Worm (Caenorhabditis elegans) whole organism, early embryonic: ENCODE measurements around the gene col-164.

Source experiments
- B0310.2 ChIP-seq: sonication (generic microtip); optimal IDR thresholded peaks from 2 replicates; lab custom pipeline; 2016; ENCODE audit warnings: mild to moderate bottlenecking, missing genetic modification characterization, missing compliant biosample characterization
- flt-1 ChIP-seq: fragments of 200-800 bp; sonication (Bioruptor generic); IDR thresholded peaks from 2 replicates; pipeline ENCODE4 v1.3.6; 2022; ENCODE audit warnings: missing genetic modification characterization, missing compliant biosample characterization
- hmg-4 ChIP-seq: fragments of 200-800 bp; sonication (Bioruptor generic); optimal IDR thresholded peaks from 2 replicates; lab custom pipeline; 2018; ENCODE audit warnings: mild to moderate bottlenecking, missing genetic modification characterization, missing compliant biosample characterization
- hnd-1 ChIP-seq: sonication (generic microtip); optimal IDR thresholded peaks from 2 replicates; lab custom pipeline; 2016; ENCODE audit warnings: missing genetic modification characterization, missing compliant biosample characterization

DNA sequence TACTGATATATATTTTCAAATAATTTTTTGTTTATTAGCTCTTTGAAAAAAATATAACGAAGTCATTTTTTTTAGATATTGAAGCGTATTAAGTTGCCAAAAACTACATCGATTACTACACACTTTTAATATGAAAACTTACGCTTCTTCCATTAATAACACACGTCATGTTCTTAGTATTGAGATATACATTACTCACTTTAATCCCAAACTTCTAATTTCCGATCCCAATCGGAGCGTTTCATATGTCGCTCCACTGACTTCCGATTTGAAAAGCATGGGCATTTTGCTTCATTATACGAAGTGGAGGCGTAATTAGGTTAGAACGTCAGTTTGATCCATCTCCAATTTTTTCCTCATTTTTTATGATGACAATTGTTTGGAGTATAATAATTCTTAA lies 14.4 kb upstream of the col-164 start:
- no peak for TF ChIP-seq flt-1 (GFP tag; lab: Robert Waterston, UW)
- TF ChIP-seq B0310.2 (tag; lab: Kevin White, UChicago) = no peak
- TF ChIP-seq hmg-4 = no peak
- TF ChIP-seq hnd-1 = no peak
